Worm (Caenorhabditis elegans) whole organism, late embryonic: ENCODE results near the gene aakb-1.

ENCODE experiments used
- ama-1 ChIP-seq: fragments of 150-350 bp; optimal IDR thresholded peaks from 2 replicates; lab custom pipeline; 2014
- ceh-19 ChIP-seq: fragments of 200-800 bp; sonication (Bioruptor generic); optimal IDR thresholded peaks from 2 replicates; lab custom pipeline; 2018; ENCODE audit warnings: mild to moderate bottlenecking, missing genetic modification characterization, missing compliant biosample characterization
- elt-2 ChIP-seq: sonication (generic microtip); optimal IDR thresholded peaks from 2 replicates; lab custom pipeline; 2016; ENCODE audit warnings: missing genetic modification reagents, missing genetic modification characterization, missing compliant biosample characterization
- elt-4 ChIP-seq: sonication (generic microtip); optimal IDR thresholded peaks from 2 replicates; lab custom pipeline; 2016; ENCODE audit warnings: missing genetic modification characterization, missing compliant biosample characterization
- nhr-11 ChIP-seq: fragments of 150-350 bp; optimal IDR thresholded peaks from 2 replicates; lab custom pipeline; 2014; ENCODE audit warnings: missing biosample characterization, missing genetic modification characterization
- pha-4 ChIP-seq: fragments of 150-350 bp; optimal IDR thresholded peaks from 2 replicates; lab custom pipeline; 2018; ENCODE audit warnings: missing biosample characterization, missing genetic modification reagents, missing genetic modification characterization
- sox-4 ChIP-seq: sonication (generic microtip); optimal IDR thresholded peaks from 2 replicates; lab custom pipeline; 2017; ENCODE audit warnings: mild to moderate bottlenecking, missing genetic modification characterization, inconsistent platforms, missing compliant biosample characterization
- unc-3 ChIP-seq, 2 experiments: fragments of 200-800 bp in 1 of 2; sonication (Bioruptor generic) in 1 of 2; sonication (generic microtip) in 1 of 2; conservative IDR thresholded peaks in 1 of 2; optimal IDR thresholded peaks in 1 of 2; 2 replicates each; pipeline versions ENCODE4 v1.3.6 to Lab custom; 2016 to 2022; ENCODE audit warnings: missing compliant biosample characterization in 2 of 2, missing genetic modification characterization in 2 of 2, missing genetic modification reagents in 1 of 2

- no peak for TF ChIP-seq elt-2 (tag; lab: Kevin White, UChicago)
- TF ChIP-seq nhr-11 (tag; lab: Kevin White, UChicago): no peak
- no peak for TF ChIP-seq unc-3 (GFP tag; conservative IDR thresholded peaks at IDR 0.05; lab: Robert Waterston, UW)
- no peak for TF ChIP-seq unc-3 (tag; optimal IDR thresholded peaks at IDR 0.05; lab: Kevin White, UChicago)
- TF ChIP-seq ama-1 (lab: Kevin White, UChicago): no peak
- TF ChIP-seq sox-4 (tag; lab: Kevin White, UChicago): no peak
- TF ChIP-seq elt-4 (tag; lab: Kevin White, UChicago): no peak
- no peak for TF ChIP-seq ceh-19 (GFP tag; lab: Kevin White, UChicago)
- TF ChIP-seq pha-4 (tag; lab: Kevin White, UChicago): no peak
Measured at ce11 chrX:13722821-13723220, 32.7 kb upstream of the aakb-1 start, which contains the start of gene poml-1.
